Worm (Caenorhabditis elegans) whole organism, L3 larva: ENCODE results near the gene T10B9.14.

Experiments
- aly-2 ChIP-seq: fragments of 150-350 bp; optimal IDR thresholded peaks from 2 replicates; lab custom pipeline; 2014; ENCODE audit warnings: missing biosample characterization, missing genetic modification characterization
- ama-1 ChIP-seq: fragments of 150-350 bp; optimal IDR thresholded peaks from 2 replicates; lab custom pipeline; 2018
- ceh-82 ChIP-seq: fragments of 150-350 bp; optimal IDR thresholded peaks from 2 replicates; lab custom pipeline; 2014; ENCODE audit warnings: missing biosample characterization, missing genetic modification characterization
- daf-12 ChIP-seq: fragments of 150-350 bp; optimal IDR thresholded peaks from 2 replicates; lab custom pipeline; 2014; ENCODE audit warnings: missing biosample characterization, missing genetic modification reagents, missing genetic modification characterization
- egl-27 ChIP-seq: sonication (generic microtip); optimal IDR thresholded peaks from 4 replicates; lab custom pipeline; 2017; ENCODE audit warnings: missing biosample characterization, missing genetic modification reagents, missing genetic modification characterization
- elt-2 ChIP-seq: sonication (generic microtip); optimal IDR thresholded peaks from 2 replicates; lab custom pipeline; 2016; ENCODE audit warnings: missing genetic modification reagents, mild to moderate bottlenecking, missing genetic modification characterization, missing compliant biosample characterization
- lin-15B ChIP-seq: fragments of 150-350 bp; optimal IDR thresholded peaks from 2 replicates; lab custom pipeline; 2014; ENCODE audit warnings: missing biosample characterization, missing genetic modification characterization
- nhr-76 ChIP-seq: fragments of 150-350 bp; sonication (generic microtip); optimal IDR thresholded peaks from 5 replicates; lab custom pipeline; 2014; ENCODE audit warnings: missing biosample characterization, missing genetic modification characterization
- nhr-77 ChIP-seq: fragments of 150-350 bp; optimal IDR thresholded peaks from 2 replicates; lab custom pipeline; 2014; ENCODE audit warnings: missing biosample characterization, missing genetic modification characterization
- pqm-1 ChIP-seq: fragments of 150-350 bp; optimal IDR thresholded peaks from 2 replicates; lab custom pipeline; 2017; ENCODE audit warnings: missing biosample characterization, missing genetic modification characterization, inconsistent platforms
- snpc-4 ChIP-seq: fragments of 150-350 bp; optimal IDR thresholded peaks from 2 replicates; lab custom pipeline; 2014; ENCODE audit warnings: missing biosample characterization, missing genetic modification characterization
- tbx-2 ChIP-seq: sonication (generic microtip); optimal IDR thresholded peaks from 2 replicates; lab custom pipeline; 2016; ENCODE audit warnings: mild to moderate bottlenecking, missing genetic modification characterization, missing compliant biosample characterization

DNA sequence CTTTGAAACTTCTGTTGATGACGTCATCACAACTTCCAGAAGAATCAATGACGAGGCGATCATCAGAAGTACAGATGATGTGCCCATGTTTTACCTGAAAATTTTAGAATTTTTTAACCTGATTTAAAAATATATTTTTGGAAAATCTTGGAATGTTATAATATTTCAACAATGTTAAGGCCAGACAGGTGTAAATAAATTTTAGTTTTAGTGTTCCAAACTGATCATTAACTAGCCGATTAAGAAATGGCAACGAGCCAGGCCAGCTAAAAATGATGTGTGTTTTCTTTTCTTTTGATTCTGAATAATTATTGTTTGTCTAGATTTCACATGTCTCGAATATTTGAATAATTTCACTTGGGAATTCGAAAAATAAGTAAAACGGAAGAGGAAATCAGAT is 6.4 kb downstream of the T10B9.14 start, which contains the start of gene T10B9.9:
- no peak for TF ChIP-seq snpc-4
- no peak for TF ChIP-seq ama-1 (lab: Kevin White, UChicago)
- no peak for TF ChIP-seq nhr-76
- no peak for TF ChIP-seq nhr-77 (tag; lab: Kevin White, UChicago)
- TF ChIP-seq ceh-82 (tag; lab: Kevin White, UChicago) = no peak
- no peak for TF ChIP-seq pqm-1 (tag; lab: Kevin White, UChicago)
- no peak for TF ChIP-seq aly-2 (tag; lab: Kevin White, UChicago)
- no peak for TF ChIP-seq tbx-2
- TF ChIP-seq lin-15B (tag; lab: Kevin White, UChicago) = no peak
- no peak for TF ChIP-seq daf-12 (tag; lab: Kevin White, UChicago)
- TF ChIP-seq elt-2 (tag; lab: Kevin White, UChicago) = no peak
- no peak for TF ChIP-seq egl-27 (tag; lab: Kevin White, UChicago)
